Worm (Caenorhabditis elegans) whole organism, young adult: Measurements from ENCODE around the gene R04B3.3.

ENCODE experiments used
- F37B4.10 ChIP-seq: fragments of 200-800 bp; sonication (Bioruptor generic); IDR thresholded peaks from 2 replicates; pipeline ENCODE4 v1.3.6; 2022; ENCODE audit warnings: missing genetic modification characterization, missing compliant biosample characterization
- efl-1 ChIP-seq: fragments of 150-350 bp; optimal IDR thresholded peaks from 2 replicates; lab custom pipeline; 2014; ENCODE audit warnings: missing biosample characterization, missing genetic modification reagents, missing genetic modification characterization
- lag-1 ChIP-seq: fragments of 200-800 bp; sonication (Bioruptor generic); IDR thresholded peaks from 2 replicates; pipeline ENCODE4 v1.3.6; 2022; ENCODE audit warnings: missing genetic modification reagents, missing genetic modification characterization, missing compliant biosample characterization
- madf-6 ChIP-seq: fragments of 200-800 bp; sonication (Bioruptor generic); IDR thresholded peaks from 2 replicates; pipeline ENCODE4 v1.3.6; 2022; ENCODE audit warnings: missing genetic modification reagents, missing genetic modification characterization, missing compliant biosample characterization
- pbrm-1 ChIP-seq: fragments of 200-800 bp; sonication (Bioruptor generic); IDR thresholded peaks from 2 replicates; pipeline ENCODE4 v1.3.6; 2022; ENCODE audit warnings: missing genetic modification reagents, missing genetic modification characterization, missing compliant biosample characterization
- tbx-9 ChIP-seq: sonication (generic microtip); optimal IDR thresholded peaks from 2 replicates; lab custom pipeline; 2016; ENCODE audit warnings: borderline replicate concordance, missing genetic modification characterization, inconsistent platforms, missing compliant biosample characterization
- tlf-1 ChIP-seq: fragments of 200-800 bp; sonication (Bioruptor generic); optimal IDR thresholded peaks from 2 replicates; lab custom pipeline; 2018; ENCODE audit warnings: mild to moderate bottlenecking, missing genetic modification characterization, missing compliant biosample characterization
- xnd-1 ChIP-seq: sonication (generic microtip); optimal IDR thresholded peaks from 2 replicates; lab custom pipeline; 2016; ENCODE audit warnings: missing genotype, missing genetic modification reagents, missing genetic modification characterization, missing compliant biosample characterization
- ztf-25 ChIP-seq: fragments of 200-800 bp; sonication (Bioruptor generic); IDR thresholded peaks from 2 replicates; pipeline ENCODE4 v1.3.6; 2022; ENCODE audit warnings: missing genetic modification reagents, missing genetic modification characterization, missing compliant biosample characterization
- ztf-26 ChIP-seq: sonication (generic microtip); optimal IDR thresholded peaks from 2 replicates; lab custom pipeline; 2017; ENCODE audit warnings: missing genetic modification characterization, missing compliant biosample characterization

DNA sequence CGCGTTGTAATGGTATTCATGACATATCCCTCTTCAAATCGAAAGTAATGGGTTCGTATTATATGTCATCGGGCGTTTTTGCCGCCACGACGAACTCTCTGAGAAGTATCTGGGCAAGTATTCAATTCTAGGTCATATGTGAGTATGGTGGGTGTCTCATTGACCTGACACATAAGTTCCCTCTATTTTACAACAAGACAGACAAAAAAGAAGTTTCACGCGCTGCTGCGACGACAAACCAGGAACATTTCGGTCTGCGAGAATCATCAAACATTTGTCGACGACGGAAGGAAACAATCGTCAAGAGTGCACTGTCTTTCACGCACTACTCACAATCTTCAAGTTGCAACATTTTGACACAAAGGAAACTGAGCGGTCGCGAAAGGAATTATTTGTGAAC is 50.5 kb downstream of the R04B3.3 start:
- no peak for TF ChIP-seq ztf-26 (tag; lab: Kevin White, UChicago)
- no peak for TF ChIP-seq tlf-1 (GFP tag; lab: Kevin White, UChicago)
- no peak for TF ChIP-seq lag-1 (GFP tag; lab: Robert Waterston, UW)
- TF ChIP-seq tbx-9 (tag; lab: Kevin White, UChicago): no peak
- no peak for TF ChIP-seq ztf-25
- no peak for TF ChIP-seq efl-1 (GFP tag; lab: Kevin White, UChicago)
- no peak for TF ChIP-seq pbrm-1 (GFP tag; lab: Robert Waterston, UW)
- no peak for TF ChIP-seq xnd-1 (tag; lab: Kevin White, UChicago)
- TF ChIP-seq F37B4.10: no peak
- TF ChIP-seq madf-6 (GFP tag; lab: Robert Waterston, UW): no peak
